Worm (Caenorhabditis elegans) whole organism, L4 larva: ENCODE data around the gene C05D11.5.

Experiments used
- D1046.2 ChIP-seq: fragments of 200-800 bp; sonication (Bioruptor generic); IDR thresholded peaks from 2 replicates; pipeline ENCODE4 v1.3.6; 2022; ENCODE audit warnings: missing genetic modification characterization, missing compliant biosample characterization
- F37D6.2 ChIP-seq: sonication (generic microtip); optimal IDR thresholded peaks from 2 replicates; lab custom pipeline; 2016; ENCODE audit warnings: mild to moderate bottlenecking, missing genetic modification characterization, missing compliant biosample characterization
- F44E2.7 ChIP-seq: fragments of 200-800 bp; sonication (Bioruptor generic); IDR thresholded peaks from 2 replicates; pipeline ENCODE4 v2.1.2; 2022; ENCODE audit warnings: missing genetic modification characterization, missing compliant biosample characterization
- R02D3.7 ChIP-seq: fragments of 150-350 bp; sonication (generic microtip); optimal IDR thresholded peaks from 3 replicates; lab custom pipeline; 2014; ENCODE audit warnings: missing biosample characterization, missing genetic modification characterization
- T26A8.4 ChIP-seq: fragments of 200-800 bp; sonication (Bioruptor generic); IDR thresholded peaks from 2 replicates; pipeline ENCODE4 v1.3.6; 2022; ENCODE audit warnings: missing genetic modification characterization, missing compliant biosample characterization
- Y105C5A.15 ChIP-seq: fragments of 200-800 bp; sonication (Bioruptor generic); IDR thresholded peaks from 2 replicates; pipeline ENCODE4 v1.3.6; 2022; ENCODE audit warnings: missing genetic modification characterization, missing compliant biosample characterization
- Y48G9A.11 ChIP-seq: fragments of 200-800 bp; sonication (Bioruptor generic); IDR thresholded peaks from 2 replicates; pipeline ENCODE4 v1.3.6; 2022; ENCODE audit warnings: missing genetic modification reagents, missing genetic modification characterization, missing compliant biosample characterization
- Y75B8A.6 ChIP-seq: fragments of 200-800 bp; sonication (Bioruptor generic); IDR thresholded peaks from 2 replicates; pipeline ENCODE4 v1.3.6; 2022; ENCODE audit warnings: missing genetic modification reagents, missing genetic modification characterization, missing compliant biosample characterization
- ZK337.2 ChIP-seq: fragments of 200-800 bp; sonication (Bioruptor generic); IDR thresholded peaks from 2 replicates; pipeline ENCODE4 v1.3.6; 2022; ENCODE audit warnings: missing genetic modification reagents, missing genetic modification characterization, missing compliant biosample characterization
- aly-2 ChIP-seq: sonication (generic microtip); optimal IDR thresholded peaks from 2 replicates; lab custom pipeline; 2018; ENCODE audit warnings: missing biosample characterization, missing genetic modification characterization
- ama-1 ChIP-seq: fragments of 150-350 bp; optimal IDR thresholded peaks from 2 replicates; lab custom pipeline; 2014; ENCODE audit warnings: inconsistent platforms, mixed read lengths
- ceh-62 ChIP-seq: sonication (generic microtip); optimal IDR thresholded peaks from 2 replicates; lab custom pipeline; 2017; ENCODE audit warnings: missing biosample characterization, missing genetic modification characterization
- cey-2 ChIP-seq: sonication (generic microtip); optimal IDR thresholded peaks from 3 replicates; lab custom pipeline; 2017; ENCODE audit warnings: missing genetic modification characterization, mild to moderate bottlenecking, missing compliant biosample characterization, antibody characterized with exemption, borderline replicate concordance; ENCODE audit not compliant: insufficient read depth
- daf-12 ChIP-seq: fragments of 150-350 bp; optimal IDR thresholded peaks from 2 replicates; lab custom pipeline; 2014; ENCODE audit warnings: missing biosample characterization, missing genetic modification reagents, missing genetic modification characterization
- daf-16 ChIP-seq, 3 experiments: sonication (generic microtip); optimal IDR thresholded peaks; 2 replicates each; lab custom pipeline; 2016 to 2017; ENCODE audit warnings: missing genetic modification characterization in 3 of 3, missing genetic modification reagents in 3 of 3, mild to moderate bottlenecking in 2 of 3, missing compliant biosample characterization in 2 of 3, missing biosample characterization in 1 of 3, moderate library complexity in 1 of 3
- dmd-6 ChIP-seq: fragments of 200-800 bp; sonication (Bioruptor generic); IDR thresholded peaks from 2 replicates; pipeline ENCODE4 v1.3.6; 2022; ENCODE audit warnings: missing genetic modification reagents, missing genetic modification characterization, missing compliant biosample characterization
- egl-27 ChIP-seq: sonication (generic microtip); optimal IDR thresholded peaks from 3 replicates; lab custom pipeline; 2017; ENCODE audit warnings: missing biosample characterization, missing genetic modification reagents, missing genetic modification characterization
- egl-43 ChIP-seq: fragments of 200-800 bp; sonication (Bioruptor generic); IDR thresholded peaks from 2 replicates; pipeline ENCODE4 v1.3.6; 2022; ENCODE audit warnings: missing genetic modification reagents, missing genetic modification characterization, missing compliant biosample characterization
- hif-1 ChIP-seq, 2 experiments: sonication (generic microtip); optimal IDR thresholded peaks; 2 replicates each; lab custom pipeline; 2016 to 2017; ENCODE audit warnings: missing compliant biosample characterization in 2 of 2, missing genetic modification characterization in 2 of 2, missing genetic modification reagents in 2 of 2, missing genotype in 2 of 2, mild to moderate bottlenecking in 1 of 2
- hlh-30 ChIP-seq: sonication (generic microtip); optimal IDR thresholded peaks from 2 replicates; lab custom pipeline; 2017; ENCODE audit warnings: antibody characterized with exemption, mild to moderate bottlenecking, missing genetic modification characterization, missing compliant biosample characterization; ENCODE audit not compliant: insufficient read depth
- hmg-1.1 ChIP-seq: fragments of 200-800 bp; sonication (Bioruptor generic); IDR thresholded peaks from 2 replicates; pipeline ENCODE4 v1.3.6; 2022; ENCODE audit warnings: missing genetic modification reagents, missing genetic modification characterization, missing compliant biosample characterization
- jun-1 ChIP-seq: fragments of 150-350 bp; optimal IDR thresholded peaks from 2 replicates; lab custom pipeline; 2014; ENCODE audit warnings: missing biosample characterization, missing genetic modification reagents, missing genetic modification characterization
- lim-7 ChIP-seq: fragments of 200-800 bp; sonication (Bioruptor generic); IDR thresholded peaks from 2 replicates; pipeline ENCODE4 v1.3.6; 2022; ENCODE audit warnings: missing genetic modification characterization, missing compliant biosample characterization
- lin-13 ChIP-seq: fragments of 150-350 bp; optimal IDR thresholded peaks from 2 replicates; lab custom pipeline; 2014; ENCODE audit warnings: missing biosample characterization, missing genetic modification reagents, missing genetic modification characterization
- lin-15B ChIP-seq: fragments of 150-350 bp; sonication (generic microtip); optimal IDR thresholded peaks from 3 replicates; lab custom pipeline; 2014; ENCODE audit warnings: missing biosample characterization, missing genetic modification characterization
- lin-39 ChIP-seq: fragments of 150-350 bp; optimal IDR thresholded peaks from 2 replicates; lab custom pipeline; 2014; ENCODE audit warnings: missing biosample characterization, missing genetic modification reagents, missing genetic modification characterization
- madf-5 ChIP-seq, 2 experiments: fragments of 200-800 bp; sonication (Bioruptor generic); IDR thresholded peaks; 2 replicates each; pipeline ENCODE4 v1.3.6; 2022; ENCODE audit warnings: missing compliant biosample characterization in 2 of 2, missing genetic modification characterization in 2 of 2
- mdl-1 ChIP-seq, 2 experiments: fragments of 150-350 bp in 1 of 2; sonication (generic microtip) in 1 of 2; optimal IDR thresholded peaks; 2 replicates each; lab custom pipeline; 2014 to 2017; ENCODE audit warnings: missing biosample characterization in 2 of 2, missing genetic modification characterization in 2 of 2
- mdt-29 ChIP-seq: fragments of 200-800 bp; sonication (Bioruptor generic); IDR thresholded peaks from 2 replicates; pipeline ENCODE4 v1.3.6; 2022; ENCODE audit warnings: missing genetic modification reagents, missing genetic modification characterization, missing compliant biosample characterization
- mxl-3 ChIP-seq: fragments of 200-800 bp; sonication (Bioruptor generic); optimal IDR thresholded peaks from 2 replicates; lab custom pipeline; 2018; ENCODE audit warnings: mild to moderate bottlenecking, missing genetic modification characterization, missing compliant biosample characterization
- nhr-111 ChIP-seq: fragments of 200-800 bp; sonication (Bioruptor generic); optimal IDR thresholded peaks from 2 replicates; lab custom pipeline; 2018; ENCODE audit warnings: mild to moderate bottlenecking, missing genetic modification characterization, missing compliant biosample characterization
- nhr-237 ChIP-seq: sonication (generic microtip); optimal IDR thresholded peaks from 2 replicates; lab custom pipeline; 2017; ENCODE audit warnings: missing biosample characterization, missing genetic modification characterization
- nhr-41 ChIP-seq: fragments of 200-800 bp; sonication (Bioruptor generic); IDR thresholded peaks from 2 replicates; pipeline ENCODE4 v1.3.6; 2022; ENCODE audit warnings: missing genetic modification reagents, missing genetic modification characterization, missing compliant biosample characterization
- nhr-42 ChIP-seq: fragments of 200-800 bp; sonication (Bioruptor generic); IDR thresholded peaks from 2 replicates; pipeline ENCODE4 v1.3.6; 2022; ENCODE audit warnings: missing genetic modification characterization, missing compliant biosample characterization
- nhr-6 ChIP-seq: fragments of 150-350 bp; optimal IDR thresholded peaks from 2 replicates; lab custom pipeline; 2014; ENCODE audit warnings: missing biosample characterization, missing genetic modification characterization
- nhr-76 ChIP-seq: fragments of 150-350 bp; optimal IDR thresholded peaks from 2 replicates; lab custom pipeline; 2014; ENCODE audit warnings: missing biosample characterization, missing genetic modification characterization
- nhr-77 ChIP-seq: fragments of 150-350 bp; optimal IDR thresholded peaks from 2 replicates; lab custom pipeline; 2014; ENCODE audit warnings: missing biosample characterization, missing genetic modification characterization
- php-3 ChIP-seq: fragments of 200-800 bp; sonication (Bioruptor generic); IDR thresholded peaks from 2 replicates; pipeline ENCODE4 v1.3.6; 2022; ENCODE audit warnings: missing genetic modification reagents, missing genetic modification characterization, missing compliant biosample characterization
- rbr-2 ChIP-seq: sonication (generic microtip); optimal IDR thresholded peaks from 2 replicates; lab custom pipeline; 2016; ENCODE audit warnings: missing genotype, missing genetic modification characterization, missing compliant biosample characterization
- snpc-1.2 ChIP-seq: fragments of 200-800 bp; sonication (Bioruptor generic); IDR thresholded peaks from 2 replicates; pipeline ENCODE4 v1.3.6; 2022; ENCODE audit warnings: missing genetic modification reagents, missing genetic modification characterization, missing compliant biosample characterization
- tag-97 ChIP-seq: fragments of 200-800 bp; sonication (Bioruptor generic); IDR thresholded peaks from 2 replicates; pipeline ENCODE4 v1.3.6; 2022; ENCODE audit warnings: missing genetic modification characterization, missing compliant biosample characterization
- tra-1 ChIP-seq: fragments of 200-800 bp; sonication (Bioruptor generic); IDR thresholded peaks from 2 replicates; pipeline ENCODE4 v1.3.6; 2022; ENCODE audit warnings: missing genetic modification reagents, missing genetic modification characterization, missing compliant biosample characterization
- unc-39 ChIP-seq: sonication (generic microtip); optimal IDR thresholded peaks from 2 replicates; lab custom pipeline; 2017; ENCODE audit warnings: missing biosample characterization, missing genetic modification characterization
- unc-62 ChIP-seq, 3 experiments: fragments of 150-350 bp in 1 of 3; sonication (generic microtip); optimal IDR thresholded peaks in 2 of 3; peaks in 1 of 3; 1 replicate in 1 of 3; 2 replicates in 2 of 3; lab custom pipeline; 2014 to 2017; ENCODE audit warnings: missing biosample characterization in 3 of 3, missing genetic modification characterization in 3 of 3, missing genetic modification reagents in 3 of 3, missing genotype in 1 of 3
- zag-1 ChIP-seq: fragments of 150-350 bp; optimal IDR thresholded peaks from 2 replicates; lab custom pipeline; 2014; ENCODE audit warnings: missing biosample characterization, missing genetic modification characterization
- zfp-2 ChIP-seq: sonication (generic microtip); optimal IDR thresholded peaks from 2 replicates; lab custom pipeline; 2016; ENCODE audit warnings: mild to moderate bottlenecking, missing genetic modification characterization, missing compliant biosample characterization
- zfp-3 ChIP-seq: fragments of 200-800 bp; sonication (Bioruptor generic); conservative IDR thresholded peaks from 2 replicates; pipeline ENCODE4 v1.3.6; 2022; ENCODE audit warnings: missing genetic modification reagents, missing genetic modification characterization, missing compliant biosample characterization

Gene C05D11.5

DNA sequence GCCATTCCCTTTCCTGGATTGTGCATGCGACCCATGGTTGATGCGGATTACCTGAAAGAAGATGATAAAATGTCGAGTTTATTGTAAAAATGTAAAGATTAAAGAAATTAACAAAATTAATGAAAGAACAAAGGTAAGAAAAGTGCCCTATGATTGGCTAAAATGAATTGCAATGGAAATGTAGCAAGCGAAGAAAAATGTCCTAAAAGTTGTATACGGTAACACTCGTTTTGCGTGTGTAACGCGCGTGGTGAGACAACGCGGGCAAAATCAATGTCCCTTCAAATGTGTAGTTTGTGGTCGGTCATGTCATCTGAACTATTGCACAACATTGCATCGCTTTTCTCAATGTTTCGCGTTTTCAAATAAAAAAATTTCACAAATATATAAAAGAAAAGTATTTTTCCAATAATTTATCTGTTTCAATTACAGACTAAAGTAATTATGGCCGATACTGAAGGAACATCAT, 36.8 kb downstream of the C05D11.5 start, which contains the start of the genes rps-13 and nfx-1 (continued):
- TF ChIP-seq nhr-41 (GFP tag; lab: Robert Waterston, UW) (no peak), Y105C5A.15 (GFP tag; lab: Robert Waterston, UW) (no peak), lim-7 (GFP tag; lab: Robert Waterston, UW) (no peak), F37D6.2 (peak; percentile 10), ama-1 (lab: Kevin White, UChicago) (no peak), zag-1 (tag; lab: Kevin White, UChicago) (no peak), D1046.2 (GFP tag; lab: Robert Waterston, UW) (peak; percentile 98), nhr-111 (GFP tag; lab: Kevin White, UChicago) (no peak), lin-15B (tag; lab: Kevin White, UChicago) (peak; percentile 18), mdl-1 (tag; optimal IDR thresholded peaks at IDR 0.05; lab: Kevin White, UChicago) (peak in 1 of 2 experiments; percentile 48), zfp-3 (GFP tag; lab: Robert Waterston, UW) (no peak), hif-1 (tag; optimal IDR thresholded peaks at IDR 0.05; lab: Kevin White, UChicago) (peak in 1 of 2 experiments; percentile 81), tag-97 (GFP tag; lab: Robert Waterston, UW) (no peak), daf-16 (GFP tag; optimal IDR thresholded peaks at IDR 0.05; lab: Kevin White, UChicago) (no peak), daf-16 (tag; optimal IDR thresholded peaks at IDR 0.05; lab: Kevin White, UChicago) (peak; percentile 85), cey-2 (tag; lab: Kevin White, UChicago) (no peak), Y75B8A.6 (GFP tag; lab: Robert Waterston, UW) (no peak), tra-1 (no peak), daf-12 (tag; lab: Kevin White, UChicago) (no peak)

DNA sequence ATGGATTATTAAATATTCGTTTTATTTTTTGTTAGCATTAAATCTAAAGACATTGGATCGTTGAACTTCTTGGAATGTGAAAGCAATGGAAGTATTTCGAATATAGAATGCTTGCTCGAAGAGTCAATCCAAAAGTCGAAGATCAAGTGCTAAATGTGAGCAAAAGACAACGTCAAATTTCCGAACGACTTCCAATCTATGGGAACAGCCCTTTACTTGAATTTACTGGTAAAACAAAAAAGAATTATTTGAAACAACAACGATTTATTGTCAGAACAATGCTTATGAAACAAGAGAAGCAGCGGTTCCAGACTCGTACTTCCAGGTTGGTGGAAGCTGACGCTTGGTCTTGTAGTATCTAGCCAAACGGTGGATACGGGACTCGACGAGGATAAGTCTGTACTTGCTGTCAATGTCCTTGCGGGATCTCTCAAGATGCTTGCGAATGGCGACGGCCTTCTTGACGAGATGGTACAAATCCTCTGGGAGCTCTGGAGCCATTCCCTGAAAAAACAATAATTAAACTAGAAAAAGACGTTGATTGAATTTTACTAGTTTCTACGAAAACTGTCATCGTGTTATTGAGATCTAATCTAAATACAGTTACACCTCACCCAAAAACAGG, 37.9 kb downstream of the C05D11.5 start:
- TF ChIP-seq snpc-1.2, result peak; percentile 36
- TF ChIP-seq ZK337.2 (GFP tag; lab: Robert Waterston, UW), result no peak
- TF ChIP-seq R02D3.7, result no peak
- TF ChIP-seq egl-27, result no peak
- TF ChIP-seq hmg-1.1 (GFP tag; lab: Robert Waterston, UW), result no peak
- TF ChIP-seq F44E2.7 (GFP tag; lab: Robert Waterston, UW), result no peak
- no peak for TF ChIP-seq cey-2 (tag; lab: Kevin White, UChicago)
- no peak for TF ChIP-seq jun-1
- no peak for TF ChIP-seq nhr-42 (GFP tag; lab: Robert Waterston, UW)
- peak; percentile 51; the same call in 1 of the 2 replicates for TF ChIP-seq tra-1
- TF ChIP-seq nhr-76 (tag; lab: Kevin White, UChicago), result no peak
- TF ChIP-seq nhr-237, result no peak
- TF ChIP-seq lin-39, result no peak
- no peak for TF ChIP-seq madf-5 (GFP tag; IDR thresholded peaks at IDR 0.05; lab: Robert Waterston, UW)
- TF ChIP-seq T26A8.4 (GFP tag; lab: Robert Waterston, UW), result peak; percentile 48; the same call in 1 of the 2 replicates
- TF ChIP-seq zfp-2, result no peak
- no peak for TF ChIP-seq unc-39
- TF ChIP-seq mdt-29 (GFP tag; lab: Robert Waterston, UW), result peak; percentile 44; the same call in 1 of the 2 replicates
- no peak for TF ChIP-seq dmd-6 (GFP tag; lab: Robert Waterston, UW)
- TF ChIP-seq egl-43 (GFP tag; lab: Robert Waterston, UW), result 0 out of 2 replicates have a peak, but pooled peaks have one; percentile 56
- TF ChIP-seq mxl-3 (GFP tag; lab: Kevin White, UChicago), result no peak
- no peak for TF ChIP-seq nhr-77
- TF ChIP-seq nhr-111 (GFP tag; lab: Kevin White, UChicago), result peak; percentile 7
- TF ChIP-seq php-3, result peak; percentile 46; the same call in 1 of the 2 replicates
- TF ChIP-seq zfp-3 (GFP tag; lab: Robert Waterston, UW), result no peak
- no peak for TF ChIP-seq hlh-30 (tag; lab: Kevin White, UChicago)
- TF ChIP-seq daf-12 (tag; lab: Kevin White, UChicago), result no peak
- TF ChIP-seq lin-13 (GFP tag; lab: Kevin White, UChicago), result no peak
- TF ChIP-seq Y48G9A.11 (GFP tag; lab: Robert Waterston, UW), result peak; percentile 81
- TF ChIP-seq unc-62 (GFP tag; optimal IDR thresholded peaks at IDR 0.05 in 1 of 2; lab: Kevin White, UChicago), result no peak
- TF ChIP-seq unc-62 (tag; optimal IDR thresholded peaks at IDR 0.05; lab: Kevin White, UChicago), result no peak
- no peak for TF ChIP-seq nhr-6 (tag; lab: Kevin White, UChicago)
- TF ChIP-seq ceh-62 (tag; lab: Kevin White, UChicago), result no peak
- TF ChIP-seq aly-2, result no peak
- no peak for TF ChIP-seq rbr-2
- TF ChIP-seq lim-7 (GFP tag; lab: Robert Waterston, UW), result peak; percentile 3; the same call in 1 of the 2 replicates
